Fruit fly (Drosophila melanogaster): Measurements from ENCODE around the gene Rel.

The Rel gene

DNA sequence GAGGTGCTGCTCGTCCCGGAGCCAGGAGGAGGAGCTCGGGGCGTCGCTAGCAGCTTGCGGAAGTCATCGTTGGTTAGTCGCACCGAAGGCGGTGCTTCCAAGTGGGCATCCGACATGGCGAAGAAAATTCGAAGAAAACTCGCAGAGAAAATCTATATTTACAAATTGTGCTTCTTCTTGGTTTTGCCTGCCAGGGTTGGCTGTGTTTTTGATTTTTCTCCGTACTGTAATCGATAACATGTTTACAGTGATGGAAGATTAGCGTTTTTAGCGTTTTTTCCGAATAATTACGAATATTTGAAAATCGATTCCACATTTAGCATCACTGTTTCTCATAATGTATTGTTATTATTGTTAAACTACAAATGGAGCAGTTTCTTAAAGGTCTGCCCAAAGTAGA, 17.1 kb upstream of the Rel start, which contains the start of the genes beag and Ada (continued):
- peak; percentile 49; the same call in 1 of the 3 replicates for TF ChIP-seq CG16813 (GFP tag; IDR thresholded peaks at IDR 0.05; ENCODE audit: partially characterized antibody)
- TF ChIP-seq CG9817 (tag; optimal IDR thresholded peaks at IDR 0.05) = peak; percentile 32
- TF ChIP-seq CG8765 (GFP tag; IDR thresholded peaks at IDR 0.05) = no peak
- peak; percentile 54 for TF ChIP-seq phol (tag; optimal IDR thresholded peaks at IDR 0.05)
- TF ChIP-seq mam (GFP tag; optimal IDR thresholded peaks at IDR 0.05) = peak; percentile 54
- peak; percentile 52; the same call in 1 of the 3 replicates for TF ChIP-seq CG34422 (GFP tag; IDR thresholded peaks at IDR 0.05)
- TF ChIP-seq Sry-β (GFP tag; optimal IDR thresholded peaks at IDR 0.05) = peak; percentile 99
- peak; percentile 67 for TF ChIP-seq lilli (GFP tag; optimal IDR thresholded peaks at IDR 0.05)
- TF ChIP-seq CG10654 (GFP tag; optimal IDR thresholded peaks at IDR 0.05) = peak; percentile 7
- TF ChIP-seq hb (GFP tag; IDR thresholded peaks at IDR 0.05; ENCODE audit: partially characterized antibody) = 0 out of 3 replicates have a peak, but pooled peaks have one; percentile 30
- peak; percentile 44 for TF ChIP-seq unpg (GFP tag; optimal IDR thresholded peaks at IDR 0.05)
- peak; percentile 22 for TF ChIP-seq CG1233 (GFP tag; optimal IDR thresholded peaks at IDR 0.05)
- peak; percentile 39 for TF ChIP-seq chn (GFP tag; optimal IDR thresholded peaks at IDR 0.05)
- TF ChIP-seq bsh (GFP tag; optimal IDR thresholded peaks at IDR 0.05) = peak in 1 of 2 experiments; percentile 38
- peak; percentile 52 for TF ChIP-seq CG3995 (GFP tag; optimal IDR thresholded peaks at IDR 0.05)
- TF ChIP-seq Ssrp (tag; optimal IDR thresholded peaks at IDR 0.05) = peak; percentile 16
- TF ChIP-seq PHDP (tag; optimal IDR thresholded peaks at IDR 0.05) = peak; percentile 47
- no peak for TF ChIP-seq Eip74EF (GFP tag; optimal IDR thresholded peaks at IDR 0.05)
- TF ChIP-seq grn (GFP tag; optimal IDR thresholded peaks at IDR 0.05) = no peak
- peak; percentile 33 for TF ChIP-seq tin (GFP tag; optimal IDR thresholded peaks at IDR 0.05)
- TF ChIP-seq CG13775 (GFP tag; optimal IDR thresholded peaks at IDR 0.05) = peak; percentile 17
- TF ChIP-seq CG3281 (GFP tag; optimal IDR thresholded peaks at IDR 0.05) = peak; percentile 83
- peak; percentile 60 for TF ChIP-seq shn (GFP tag; optimal IDR thresholded peaks at IDR 0.05)
- TF ChIP-seq jumu (GFP tag; optimal IDR thresholded peaks at IDR 0.05) = peak; percentile 54
- peak; percentile 42; the same call in 1 of the 2 replicates for TF ChIP-seq sna (GFP tag; IDR thresholded peaks at IDR 0.05; ENCODE audit: partially characterized antibody)
- peak; percentile 43 for TF ChIP-seq CG8944 (GFP tag; optimal IDR thresholded peaks at IDR 0.05)
- peak; percentile 62 for TF ChIP-seq CG30403 (GFP tag; optimal IDR thresholded peaks at IDR 0.05)
- no peak for TF ChIP-seq aop (GFP tag; IDR thresholded peaks at IDR 0.05)
- TF ChIP-seq dm (GFP tag; optimal IDR thresholded peaks at IDR 0.05) = peak; percentile 54
- TF ChIP-seq CG9609 (GFP tag; optimal IDR thresholded peaks at IDR 0.05) = peak; percentile 56
- peak; percentile 29 for TF ChIP-seq CG18262 (tag; optimal IDR thresholded peaks at IDR 0.05)
- 0 out of 2 replicates have a peak, but pooled peaks have one; percentile 13 for TF ChIP-seq hbn (GFP tag; IDR thresholded peaks at IDR 0.05; ENCODE audit: partially characterized antibody)
- peak; percentile 63 for TF ChIP-seq sug (tag; optimal IDR thresholded peaks at IDR 0.05)
- peak; percentile 28 for TF ChIP-seq Sin3A (optimal IDR thresholded peaks at IDR 0.05)
- TF ChIP-seq CG3163 (GFP tag; optimal IDR thresholded peaks at IDR 0.05) = peak; percentile 1
- TF ChIP-seq fd102C (GFP tag; optimal IDR thresholded peaks at IDR 0.05) = no peak
- no peak for TF ChIP-seq p53 (GFP tag; optimal IDR thresholded peaks at IDR 0.05)
- peak; percentile 30; the same call in 1 of the 2 replicates for TF ChIP-seq lmd (GFP tag; IDR thresholded peaks at IDR 0.05)
- TF ChIP-seq CG14860 (GFP tag; IDR thresholded peaks at IDR 0.05; ENCODE audit: partially characterized antibody) = peak; percentile 34; the same call in 1 of the 3 replicates
- TF ChIP-seq dmrt99B (tag; optimal IDR thresholded peaks at IDR 0.05) = no peak
- TF ChIP-seq pum (GFP tag; optimal IDR thresholded peaks at IDR 0.05) = no peak
- TF ChIP-seq CG12104 (GFP tag; optimal IDR thresholded peaks at IDR 0.05) = no peak
- TF ChIP-seq CG8290 (GFP tag; optimal IDR thresholded peaks at IDR 0.05) = no peak
- peak in 1 of 2 experiments; percentile 80 for TF ChIP-seq CG8290 (tag; optimal IDR thresholded peaks at IDR 0.05)
- peak; percentile 65 for TF ChIP-seq Fer1 (GFP tag; optimal IDR thresholded peaks at IDR 0.05)
- no peak for TF ChIP-seq wor (GFP tag; IDR thresholded peaks at IDR 0.05)
- no peak for TF ChIP-seq pan (optimal IDR thresholded peaks at IDR 0.05)
- TF ChIP-seq pan (GFP tag; optimal IDR thresholded peaks at IDR 0.05 in 1 of 2, IDR thresholded peaks at IDR 0.05 in 1 of 2) = peak in 1 of 2 experiments; percentile 22
- TF ChIP-seq Rfx (GFP tag; IDR thresholded peaks at IDR 0.05) = peak; percentile 82
- peak; percentile 63 for TF ChIP-seq grau (tag; optimal IDR thresholded peaks at IDR 0.05)
